Fruit fly (Drosophila melanogaster) whole organism, embryonic: ENCODE results near the gene foi.

Experiments
- CG1024 ChIP-seq: fragments of 200-800 bp; sonication (Bioruptor generic); IDR thresholded peaks from 2 replicates; pipeline ENCODE4 v1.3.6; 2022; ENCODE audit warnings: missing biosample characterization, missing genetic modification characterization
- CG10959 ChIP-seq: fragments of 200-800 bp; sonication (Bioruptor generic); IDR thresholded peaks from 2 replicates; pipeline ENCODE4 v1.3.6; 2022; ENCODE audit warnings: missing biosample characterization, missing genetic modification characterization
- CG12769 ChIP-seq: fragments of 200-800 bp; sonication (Bioruptor generic); optimal IDR thresholded peaks from 2 replicates; lab custom pipeline; 2019; ENCODE audit warnings: missing biosample characterization, mild to moderate bottlenecking, missing genetic modification characterization, moderate library complexity
- CG13296 ChIP-seq: fragments of 200-800 bp; sonication (Bioruptor generic); optimal IDR thresholded peaks from 3 replicates; lab custom pipeline; 2018; ENCODE audit warnings: missing biosample characterization, mild to moderate bottlenecking, missing genetic modification characterization
- CG13424 ChIP-seq: fragments of 200-800 bp; sonication (Bioruptor generic); optimal IDR thresholded peaks from 2 replicates; lab custom pipeline; 2019; ENCODE audit warnings: missing biosample characterization, mild to moderate bottlenecking, missing genetic modification characterization, moderate library complexity
- CG16779 ChIP-seq: fragments of 200-800 bp; sonication (Bioruptor generic); IDR thresholded peaks from 2 replicates; pipeline ENCODE4 v1.3.6; 2022; ENCODE audit warnings: missing biosample characterization, missing genetic modification characterization
- CG17385 ChIP-seq: fragments of 200-800 bp; sonication (Bioruptor generic); optimal IDR thresholded peaks from 3 replicates; lab custom pipeline; 2018; ENCODE audit warnings: missing biosample characterization, mild to moderate bottlenecking, missing genetic modification characterization
- CG17612 ChIP-seq: fragments of 200-800 bp; sonication (Bioruptor generic); IDR thresholded peaks from 2 replicates; pipeline ENCODE4 v1.3.6; 2022; ENCODE audit warnings: missing biosample characterization, missing genetic modification characterization
- CG17802 ChIP-seq: fragments of 200-800 bp; sonication (Bioruptor generic); optimal IDR thresholded peaks from 2 replicates; lab custom pipeline; 2018; ENCODE audit warnings: missing biosample characterization, mild to moderate bottlenecking, missing genetic modification characterization, moderate library complexity
- CG18764 ChIP-seq: fragments of 200-800 bp; sonication (Bioruptor generic); optimal IDR thresholded peaks from 3 replicates; lab custom pipeline; 2016; ENCODE audit warnings: missing biosample characterization, missing genetic modification characterization
- CG3163 ChIP-seq: fragments of 200-800 bp; sonication (Bioruptor generic); optimal IDR thresholded peaks from 3 replicates; lab custom pipeline; 2016; ENCODE audit warnings: missing biosample characterization, missing genetic modification characterization
- CG34224 ChIP-seq: fragments of 200-800 bp; sonication (Bioruptor generic); IDR thresholded peaks from 3 replicates; pipeline ENCODE4 v1.3.6; 2022; ENCODE audit warnings: missing biosample characterization, missing genetic modification characterization; ENCODE audit not compliant: partially characterized antibody
- CG5180 ChIP-seq: fragments of 200-800 bp; sonication (Bioruptor generic); optimal IDR thresholded peaks from 3 replicates; lab custom pipeline; 2017; ENCODE audit warnings: missing biosample characterization, missing genetic modification characterization, mild to moderate bottlenecking, moderate library complexity, missing genetic modification reagents
- CG7357 ChIP-seq: fragments of 200-800 bp; sonication (Bioruptor generic); IDR thresholded peaks from 3 replicates; pipeline ENCODE4 v1.3.6; 2022; ENCODE audit warnings: missing biosample characterization, missing genetic modification characterization
- CG7928 ChIP-seq: fragments of 200-800 bp; sonication (Bioruptor generic); optimal IDR thresholded peaks from 2 replicates; lab custom pipeline; 2017; ENCODE audit warnings: missing biosample characterization, mild to moderate bottlenecking, missing genetic modification characterization
- CG7963 ChIP-seq: fragments of 200-800 bp; sonication (Bioruptor generic); IDR thresholded peaks from 3 replicates; pipeline ENCODE4 v1.3.6; 2022; ENCODE audit warnings: missing biosample characterization, missing genetic modification characterization; ENCODE audit not compliant: partially characterized antibody
- CG9437 ChIP-seq: fragments of 200-800 bp; sonication (Bioruptor generic); optimal IDR thresholded peaks from 2 replicates; lab custom pipeline; 2018; ENCODE audit warnings: missing biosample characterization, mild to moderate bottlenecking, missing genetic modification characterization
- CG9876 ChIP-seq: fragments of 200-800 bp; sonication (Bioruptor generic); optimal IDR thresholded peaks from 2 replicates; lab custom pipeline; 2016; ENCODE audit warnings: missing biosample characterization, missing genetic modification characterization
- CG9932 ChIP-seq: fragments of 200-800 bp; sonication (Bioruptor generic); IDR thresholded peaks from 2 replicates; pipeline ENCODE4 v1.3.6; 2022; ENCODE audit warnings: missing biosample characterization, missing genetic modification characterization
- CHES-1-like ChIP-seq: fragments of 200-800 bp; sonication (Bioruptor generic); optimal IDR thresholded peaks from 2 replicates; lab custom pipeline; 2016; ENCODE audit warnings: missing biosample characterization, missing genetic modification characterization
- D ChIP-seq, 2 experiments: fragments of 200-800 bp in 1 of 2; fragments of >200 bp in 1 of 2; sonication (Bioruptor generic) in 1 of 2; optimal IDR thresholded peaks; 2 replicates in 1 of 2; 3 replicates in 1 of 2; lab custom pipeline; 2017; ENCODE audit warnings: mild to moderate bottlenecking in 1 of 2, missing biosample characterization in 1 of 2, missing genetic modification characterization in 1 of 2, missing genetic modification reagents in 1 of 2
- H2.0 ChIP-seq: fragments of 200-800 bp; sonication (Bioruptor generic); IDR thresholded peaks from 2 replicates; pipeline ENCODE4 v1.3.6; 2022; ENCODE audit warnings: missing biosample characterization, missing genetic modification characterization
- Hmr ChIP-seq: fragments of 200-800 bp; sonication (Bioruptor generic); optimal IDR thresholded peaks from 3 replicates; lab custom pipeline; 2017; ENCODE audit warnings: mild to moderate bottlenecking, missing biosample characterization, missing genetic modification reagents, missing genetic modification characterization
- MESR4 ChIP-seq: fragments of 200-800 bp; sonication (Bioruptor generic); optimal IDR thresholded peaks from 2 replicates; lab custom pipeline; 2018; ENCODE audit warnings: missing biosample characterization, mild to moderate bottlenecking, missing genetic modification characterization, moderate library complexity
- Meics ChIP-seq: fragments of 200-800 bp; sonication (Bioruptor generic); optimal IDR thresholded peaks from 2 replicates; lab custom pipeline; 2017; ENCODE audit warnings: missing biosample characterization, mild to moderate bottlenecking, missing genetic modification characterization
- Mrtf ChIP-seq: fragments of 200-800 bp; sonication (Bioruptor generic); IDR thresholded peaks from 3 replicates; pipeline ENCODE4 v1.3.6; 2022; ENCODE audit warnings: missing biosample characterization, missing genetic modification characterization
- Nf-YB ChIP-seq: fragments of 200-800 bp; sonication (Bioruptor generic); optimal IDR thresholded peaks from 3 replicates; lab custom pipeline; 2019; ENCODE audit warnings: missing biosample characterization, mild to moderate bottlenecking, missing genetic modification characterization, moderate library complexity
- Six4 ChIP-seq: fragments of 200-800 bp; sonication (Bioruptor generic); optimal IDR thresholded peaks from 2 replicates; lab custom pipeline; 2016; ENCODE audit warnings: missing biosample characterization, missing genetic modification characterization
- Sox102F ChIP-seq: fragments of 200-800 bp; sonication (Bioruptor generic); optimal IDR thresholded peaks from 2 replicates; lab custom pipeline; 2018; ENCODE audit warnings: missing biosample characterization, mild to moderate bottlenecking, missing genetic modification characterization, moderate library complexity
- ac ChIP-seq: fragments of 200-800 bp; sonication (Bioruptor generic); optimal IDR thresholded peaks from 3 replicates; lab custom pipeline; 2017; ENCODE audit warnings: missing biosample characterization, mild to moderate bottlenecking, missing genetic modification characterization
- amos ChIP-seq: fragments of 200-800 bp; sonication (Bioruptor generic); IDR thresholded peaks from 2 replicates; pipeline ENCODE4 v1.3.6; 2022; ENCODE audit warnings: missing biosample characterization, missing genetic modification characterization; ENCODE audit not compliant: partially characterized antibody
- caup ChIP-seq: fragments of 200-800 bp; sonication (Bioruptor generic); optimal IDR thresholded peaks from 3 replicates; lab custom pipeline; 2017; ENCODE audit warnings: missing biosample characterization, mild to moderate bottlenecking, missing genetic modification characterization, moderate library complexity; ENCODE audit not compliant: severe bottlenecking
- corto ChIP-seq: fragments of 200-800 bp; sonication (Bioruptor generic); optimal IDR thresholded peaks from 2 replicates; lab custom pipeline; 2016; ENCODE audit warnings: missing biosample characterization, mild to moderate bottlenecking, missing genetic modification characterization, moderate library complexity
- eve ChIP-seq, 2 experiments: fragments of >200 bp; optimal IDR thresholded peaks; 2 replicates each; lab custom pipeline; 2017; ENCODE audit warnings: missing biosample characterization in 2 of 2, missing genetic modification characterization in 2 of 2
- fd102C ChIP-seq: fragments of 200-800 bp; sonication (Bioruptor generic); optimal IDR thresholded peaks from 2 replicates; lab custom pipeline; 2018; ENCODE audit warnings: missing biosample characterization, mild to moderate bottlenecking, missing genetic modification characterization, moderate library complexity
- gcm2 ChIP-seq: fragments of 200-800 bp; sonication (Bioruptor generic); optimal IDR thresholded peaks from 2 replicates; lab custom pipeline; 2016; ENCODE audit warnings: missing biosample characterization, missing genetic modification characterization
- klu ChIP-seq: fragments of 200-800 bp; sonication (Bioruptor generic); IDR thresholded peaks from 2 replicates; pipeline ENCODE4 v1.3.6; 2022; ENCODE audit warnings: missing biosample characterization, missing genetic modification characterization
- knrl ChIP-seq: fragments of 200-800 bp; sonication (Bioruptor generic); IDR thresholded peaks from 3 replicates; pipeline ENCODE4 v1.3.6; 2022; ENCODE audit warnings: missing biosample characterization, missing genetic modification characterization; ENCODE audit not compliant: partially characterized antibody
- org-1 ChIP-seq: fragments of 200-800 bp; sonication (Bioruptor generic); optimal IDR thresholded peaks from 2 replicates; lab custom pipeline; 2017; ENCODE audit warnings: missing biosample characterization, missing genetic modification characterization
- pfk ChIP-seq: fragments of 200-800 bp; sonication (Bioruptor generic); optimal IDR thresholded peaks from 2 replicates; lab custom pipeline; 2018; ENCODE audit warnings: missing biosample characterization, mild to moderate bottlenecking, missing genetic modification characterization, moderate library complexity
- pho ChIP-seq: fragments of 200-800 bp; sonication (Bioruptor generic); optimal IDR thresholded peaks from 2 replicates; lab custom pipeline; 2016; ENCODE audit warnings: missing biosample characterization, missing genetic modification characterization
- prd ChIP-seq, 3 experiments: fragments of >200 bp in 2 of 3; fragments of 200-800 bp in 1 of 3; sonication (Bioruptor generic) in 1 of 3; optimal IDR thresholded peaks in 2 of 3; IDR thresholded peaks in 1 of 3; 2 replicates in 2 of 3; 3 replicates in 1 of 3; pipeline versions ENCODE4 v1.3.6 to Lab custom; 2017 to 2022; ENCODE audit warnings: missing biosample characterization in 1 of 3, missing genetic modification characterization in 1 of 3
- sens-2 ChIP-seq: fragments of 200-800 bp; sonication (Bioruptor generic); IDR thresholded peaks from 2 replicates; pipeline ENCODE4 v1.3.6; 2022; ENCODE audit warnings: missing biosample characterization, missing genetic modification characterization
- sima ChIP-seq: fragments of 200-800 bp; sonication (Bioruptor generic); optimal IDR thresholded peaks from 2 replicates; lab custom pipeline; 2016; ENCODE audit warnings: missing biosample characterization, missing genetic modification characterization
- sr ChIP-seq: fragments of 200-800 bp; sonication (Bioruptor generic); IDR thresholded peaks from 3 replicates; pipeline ENCODE4 v1.3.6; 2022; ENCODE audit warnings: missing biosample characterization, missing genetic modification characterization
- trh ChIP-seq: fragments of 200-800 bp; sonication (Bioruptor generic); optimal IDR thresholded peaks from 2 replicates; lab custom pipeline; 2016; ENCODE audit warnings: missing biosample characterization, missing genetic modification characterization
- zen2 ChIP-seq: fragments of 200-800 bp; sonication (Bioruptor generic); IDR thresholded peaks from 3 replicates; pipeline ENCODE4 v1.3.6; 2022; ENCODE audit warnings: missing biosample characterization, missing genetic modification characterization; ENCODE audit not compliant: partially characterized antibody
- zfh2 ChIP-seq: fragments of 200-800 bp; sonication (Bioruptor generic); optimal IDR thresholded peaks from 2 replicates; lab custom pipeline; 2016; ENCODE audit warnings: missing biosample characterization, missing genetic modification characterization

foi gene

DNA sequence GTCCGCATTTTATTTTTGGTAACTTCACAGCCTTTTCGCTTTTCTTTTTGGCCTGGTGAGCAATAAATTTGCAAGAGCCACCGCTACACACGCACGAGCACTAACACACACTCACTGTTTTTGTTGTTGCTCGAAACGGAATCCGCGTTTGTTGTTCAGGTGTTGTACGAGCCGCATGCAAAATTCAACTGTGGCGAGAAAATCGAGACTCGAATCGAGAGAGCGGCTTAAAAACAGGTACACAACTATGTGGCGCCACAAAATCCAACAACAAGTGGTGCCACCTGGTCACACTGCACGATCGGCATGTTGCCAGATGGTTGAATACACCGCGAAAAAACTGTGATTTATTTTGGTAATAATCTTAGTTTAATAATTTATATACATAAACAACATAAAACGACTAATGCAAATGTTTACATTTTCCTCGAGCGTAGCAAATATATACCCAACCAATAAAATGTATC is 18.0 kb upstream of the foi start, which contains the start of gene CG43163 (continued):
- TF ChIP-seq org-1 (GFP tag; lab: Kevin White, UChicago) (peak; percentile 12), sens-2 (GFP tag; lab: Robert Waterston, UW) (no peak), MESR4 (GFP tag; lab: Kevin White, UChicago) (peak; percentile 56), Sox102F (GFP tag; lab: Kevin White, UChicago) (peak; percentile 74), pfk (GFP tag; lab: Kevin White, UChicago) (no peak), prd (optimal IDR thresholded peaks at IDR 0.05; lab: Kevin White, UChicago) (no peak), prd (GFP tag; IDR thresholded peaks at IDR 0.05; lab: Robert Waterston, UW) (peak; percentile 77), Mrtf (GFP tag; lab: Robert Waterston, UW) (peak; percentile 59; the same call in 1 of the 3 replicates), zfh2 (GFP tag; lab: Kevin White, UChicago) (peak; percentile 17), eve (GFP tag; optimal IDR thresholded peaks at IDR 0.05; lab: Kevin White, UChicago) (no peak), pho (GFP tag; lab: Kevin White, UChicago) (peak; percentile 12), CG18764 (GFP tag; lab: Kevin White, UChicago) (peak; percentile 17), CG5180 (GFP tag; lab: Kevin White, UChicago) (peak; percentile 27), sima (GFP tag; lab: Kevin White, UChicago) (no peak), CG17612 (0 out of 2 replicates have a peak, but pooled peaks have one; percentile 9), gcm2 (peak; percentile 42), H2.0 (GFP tag; lab: Robert Waterston, UW) (peak; percentile 43; the same call in 1 of the 2 replicates), sr (GFP tag; lab: Robert Waterston, UW) (peak; percentile 36; the same call in 1 of the 3 replicates), Six4 (GFP tag; lab: Kevin White, UChicago) (peak; percentile 8), ac (no peak), CG1024 (GFP tag; lab: Robert Waterston, UW) (peak; percentile 58; the same call in 1 of the 2 replicates), Nf-YB (GFP tag; lab: Kevin White, UChicago) (peak; percentile 36), Meics (GFP tag; lab: Kevin White, UChicago) (peak; percentile 61), CG9437 (GFP tag; lab: Kevin White, UChicago) (peak; percentile 37), CG7963 (GFP tag; lab: Robert Waterston, UW) (no peak), CG10959 (GFP tag; lab: Robert Waterston, UW) (peak; percentile 46), CG3163 (no peak), CG12769 (tag; lab: Kevin White, UChicago) (no peak), CG17385 (GFP tag; lab: Kevin White, UChicago) (peak; percentile 67), CG9876 (no peak), CG7357 (GFP tag; lab: Robert Waterston, UW) (peak; percentile 34; the same call in 1 of the 3 replicates), zen2 (GFP tag; lab: Robert Waterston, UW) (no peak), CHES-1-like (GFP tag; lab: Kevin White, UChicago) (peak; percentile 28), D (optimal IDR thresholded peaks at IDR 0.05; lab: Kevin White, UChicago) (no peak), D (GFP tag; optimal IDR thresholded peaks at IDR 0.05; lab: Kevin White, UChicago) (peak; percentile 23), CG7928 (no peak), CG13424 (tag; lab: Kevin White, UChicago) (peak; percentile 68), trh (no peak), amos (no peak), klu (GFP tag; lab: Robert Waterston, UW) (no peak), CG34224 (GFP tag; lab: Robert Waterston, UW) (no peak), corto (no peak), CG9932 (GFP tag; lab: Robert Waterston, UW) (peak; percentile 73), Hmr (peak; percentile 78), caup (peak; percentile 69), CG17802 (tag; lab: Kevin White, UChicago) (no peak), CG13296 (GFP tag; lab: Kevin White, UChicago) (peak; percentile 53), CG16779 (no peak), knrl (peak; percentile 41; the same call in 1 of the 3 replicates), fd102C (GFP tag; lab: Kevin White, UChicago) (no peak)
